Fruit fly (Drosophila melanogaster): ENCODE results near the gene twin.

The twin gene

DNA sequence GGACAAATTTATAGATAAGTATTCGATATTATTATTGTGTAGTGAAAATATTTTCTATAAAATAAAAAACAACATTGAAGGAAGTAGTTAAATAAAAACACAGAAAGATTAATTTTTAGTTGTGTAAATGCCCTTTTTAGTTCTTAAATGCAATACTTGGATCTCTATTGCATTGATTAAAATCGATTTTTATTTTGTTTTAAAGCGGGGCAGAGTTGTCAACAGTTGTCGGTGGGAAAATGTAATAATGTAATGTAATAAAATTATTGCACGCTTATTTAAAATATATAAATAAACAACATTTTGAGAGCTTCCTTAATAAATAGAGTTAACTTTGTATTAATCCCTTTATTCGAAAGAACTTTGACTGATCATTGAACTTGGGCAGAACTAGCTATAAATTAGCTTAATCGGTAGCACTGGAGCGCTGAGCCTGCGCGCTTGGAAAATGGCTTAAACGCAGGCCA lies 58.2 kb downstream of the twin start, which contains the start of gene Apc2 (continued):
- TF ChIP-seq CG10431 (GFP tag; optimal IDR thresholded peaks at IDR 0.05) (no peak), CG12155 (GFP tag; optimal IDR thresholded peaks at IDR 0.05) (peak; percentile 32), CG12744 (GFP tag; optimal IDR thresholded peaks at IDR 0.05) (no peak), fu2 (GFP tag; optimal IDR thresholded peaks at IDR 0.05) (no peak), Dip2 (GFP tag; IDR thresholded peaks at IDR 0.05) (no peak), HmgD (GFP tag; optimal IDR thresholded peaks at IDR 0.05) (no peak), CG6254 (GFP tag; optimal IDR thresholded peaks at IDR 0.05) (no peak), tx (GFP tag; optimal IDR thresholded peaks at IDR 0.05) (no peak), CG6765 (GFP tag; optimal IDR thresholded peaks at IDR 0.05) (no peak), CG2712 (tag; optimal IDR thresholded peaks at IDR 0.05) (peak; percentile 73), CG1602 (GFP tag; optimal IDR thresholded peaks at IDR 0.05) (peak; percentile 60), eyg (GFP tag; optimal IDR thresholded peaks at IDR 0.05) (no peak), ranshi (GFP tag; IDR thresholded peaks at IDR 0.05) (peak; percentile 60; the same call in 1 of the 2 replicates), yki (optimal IDR thresholded peaks at IDR 0.05) (no peak), Atf6 (GFP tag; IDR thresholded peaks at IDR 0.05) (peak; percentile 45; the same call in 1 of the 2 replicates), usp (GFP tag; optimal IDR thresholded peaks at IDR 0.05) (no peak), Chrac-16 (GFP tag; optimal IDR thresholded peaks at IDR 0.05) (peak; percentile 47), fru (optimal IDR thresholded peaks at IDR 0.05) (no peak), CG3407 (GFP tag; optimal IDR thresholded peaks at IDR 0.05) (no peak), CG16815 (GFP tag; optimal IDR thresholded peaks at IDR 0.05) (peak; percentile 18), CG16779 (GFP tag; IDR thresholded peaks at IDR 0.05) (no peak), lbe (GFP tag; optimal IDR thresholded peaks at IDR 0.05) (peak; percentile 14), BEAF-32 (GFP tag; optimal IDR thresholded peaks at IDR 0.05) (peak; percentile 77), Dbx (GFP tag; IDR thresholded peaks at IDR 0.05) (0 out of 3 replicates have a peak, but pooled peaks have one; percentile 19), dimm (GFP tag; IDR thresholded peaks at IDR 0.05) (no peak), CG7987 (GFP tag; optimal IDR thresholded peaks at IDR 0.05) (no peak), so (GFP tag; IDR thresholded peaks at IDR 0.05) (no peak), tin (GFP tag; optimal IDR thresholded peaks at IDR 0.05) (peak; percentile 56), CG17328 (GFP tag; IDR thresholded peaks at IDR 0.05) (peak; percentile 60), kah (GFP tag; optimal IDR thresholded peaks at IDR 0.05) (no peak), HHEX (GFP tag; optimal IDR thresholded peaks at IDR 0.05) (peak; percentile 1), CG1832 (GFP tag; optimal IDR thresholded peaks at IDR 0.05) (no peak), wek (GFP tag; optimal IDR thresholded peaks at IDR 0.05) (no peak), tna (GFP tag; IDR thresholded peaks at IDR 0.05; ENCODE audit: partially characterized antibody) (no peak), gt (GFP tag; IDR thresholded peaks at IDR 0.05) (no peak), E2f1 (GFP tag; IDR thresholded peaks at IDR 0.05) (peak; percentile 56; the same call in 1 of the 2 replicates), Bteb2 (GFP tag; optimal IDR thresholded peaks at IDR 0.05) (no peak), gfzf (GFP tag; optimal IDR thresholded peaks at IDR 0.05) (no peak), oc (tag; optimal IDR thresholded peaks at IDR 0.05) (no peak), CG6813 (GFP tag; optimal IDR thresholded peaks at IDR 0.05) (no peak), sens (GFP tag) (peak; percentile 91), org-1 (GFP tag; optimal IDR thresholded peaks at IDR 0.05) (no peak), CG10565 (GFP tag; optimal IDR thresholded peaks at IDR 0.05) (no peak), CG3847 (GFP tag; IDR thresholded peaks at IDR 0.05) (no peak), tio (GFP tag; optimal IDR thresholded peaks at IDR 0.05) (no peak), CG5180 (GFP tag; optimal IDR thresholded peaks at IDR 0.05) (no peak), CG18476 (GFP tag; optimal IDR thresholded peaks at IDR 0.05) (peak; percentile 61), CG11085 (GFP tag; IDR thresholded peaks at IDR 0.05) (no peak), CG32767 (GFP tag; IDR thresholded peaks at IDR 0.05) (0 out of 2 replicates have a peak, but pooled peaks have one; percentile 17), Dip3 (GFP tag; optimal IDR thresholded peaks at IDR 0.05) (peak; percentile 34), jumu (GFP tag; optimal IDR thresholded peaks at IDR 0.05) (no peak), toy (GFP tag; IDR thresholded peaks at IDR 0.05) (no peak), pros (GFP tag; optimal IDR thresholded peaks at IDR 0.05) (no peak)
